Worm (Caenorhabditis elegans) whole organism, young adult: ENCODE results near the gene C29E4.13.

Experiments used
- ama-1 ChIP-seq, 3 experiments: fragments of 150-350 bp in 1 of 3; sonication (generic microtip) in 2 of 3; optimal IDR thresholded peaks; 2 replicates each; lab custom pipeline; 2014 to 2018; ENCODE audit warnings: missing biosample characterization in 2 of 3, missing genetic modification characterization in 2 of 3, missing genetic modification reagents in 2 of 3
- aptf-3 ChIP-seq: fragments of 200-800 bp; sonication (Bioruptor generic); IDR thresholded peaks from 2 replicates; pipeline ENCODE4 v1.3.6; 2022; ENCODE audit warnings: missing genetic modification characterization, missing compliant biosample characterization
- ceh-27 ChIP-seq: fragments of 200-800 bp; sonication (Bioruptor generic); optimal IDR thresholded peaks from 2 replicates; lab custom pipeline; 2018; ENCODE audit warnings: mild to moderate bottlenecking, missing genetic modification characterization, moderate library complexity, missing compliant biosample characterization
- ets-4 ChIP-seq: fragments of 200-800 bp; sonication (Bioruptor generic); optimal IDR thresholded peaks from 2 replicates; lab custom pipeline; 2018; ENCODE audit warnings: mild to moderate bottlenecking, missing genetic modification characterization, missing compliant biosample characterization
- gei-17 ChIP-seq: fragments of 200-800 bp; sonication (Bioruptor generic); optimal IDR thresholded peaks from 2 replicates; lab custom pipeline; 2018; ENCODE audit warnings: mild to moderate bottlenecking, missing genetic modification characterization, missing compliant biosample characterization
- let-526 ChIP-seq: fragments of 200-800 bp; sonication (Bioruptor generic); IDR thresholded peaks from 2 replicates; pipeline ENCODE4 v1.3.6; 2022; ENCODE audit warnings: missing genetic modification reagents, missing genetic modification characterization, missing compliant biosample characterization
- lin-35 ChIP-seq, 3 experiments: fragments of 150-350 bp in 2 of 3; sonication (generic microtip) in 1 of 3; optimal IDR thresholded peaks; 2 replicates each; lab custom pipeline; 2014 to 2018; ENCODE audit warnings: missing biosample characterization in 3 of 3, missing genetic modification characterization in 3 of 3, missing genetic modification reagents in 3 of 3
- rpc-1 ChIP-seq, 2 experiments: fragments of 150-350 bp in 1 of 2; sonication (generic microtip) in 1 of 2; optimal IDR thresholded peaks; 2 replicates each; lab custom pipeline; 2014 to 2018; ENCODE audit warnings: missing biosample characterization in 1 of 2, missing genetic modification characterization in 1 of 2, missing genetic modification reagents in 1 of 2, missing genotype in 1 of 2
- tbx-9 ChIP-seq: sonication (generic microtip); optimal IDR thresholded peaks from 2 replicates; lab custom pipeline; 2016; ENCODE audit warnings: borderline replicate concordance, missing genetic modification characterization, inconsistent platforms, missing compliant biosample characterization

ce11 chrIII:7937548-7937947 is 9.0 kb upstream of the C29E4.13 start, which contains the start of gene C29E4.10:
- no peak for TF ChIP-seq aptf-3 (GFP tag; lab: Robert Waterston, UW)
- TF ChIP-seq lin-35 (GFP tag; optimal IDR thresholded peaks at IDR 0.05; lab: Kevin White, UChicago) = no peak
- TF ChIP-seq rpc-1 (optimal IDR thresholded peaks at IDR 0.05; lab: Kevin White, UChicago) = no peak
- no peak for TF ChIP-seq rpc-1 (tag; optimal IDR thresholded peaks at IDR 0.05; lab: Kevin White, UChicago)
- TF ChIP-seq ets-4 = no peak
- TF ChIP-seq ama-1 (optimal IDR thresholded peaks at IDR 0.05; lab: Kevin White, UChicago) = no peak
- TF ChIP-seq ama-1 (GFP tag; optimal IDR thresholded peaks at IDR 0.05; lab: Kevin White, UChicago) = no peak
- no peak for TF ChIP-seq tbx-9 (tag; lab: Kevin White, UChicago)
- no peak for TF ChIP-seq ceh-27 (GFP tag; lab: Kevin White, UChicago)
- no peak for TF ChIP-seq gei-17 (GFP tag; lab: Kevin White, UChicago)
- no peak for TF ChIP-seq let-526 (GFP tag; lab: Robert Waterston, UW)
